Fruit fly (Drosophila melanogaster) whole organism, pupa: ENCODE results near the gene Cul3.

Experiments
- CG13204 ChIP-seq: fragments of 200-800 bp; sonication (Bioruptor generic); optimal IDR thresholded peaks from 2 replicates; lab custom pipeline; 2018; ENCODE audit warnings: missing biosample characterization, mild to moderate bottlenecking, missing genetic modification characterization, moderate library complexity
- CG14655 ChIP-seq: fragments of 200-800 bp; sonication (Bioruptor generic); optimal IDR thresholded peaks from 3 replicates; lab custom pipeline; 2017; ENCODE audit warnings: mild to moderate bottlenecking, missing biosample characterization, missing genetic modification reagents, missing genetic modification characterization
- CG34367 ChIP-seq: fragments of 200-800 bp; sonication (Bioruptor generic); optimal IDR thresholded peaks from 2 replicates; lab custom pipeline; 2018; ENCODE audit warnings: missing biosample characterization, mild to moderate bottlenecking, missing genetic modification characterization
- CG4496 ChIP-seq: fragments of 200-800 bp; sonication (Bioruptor generic); IDR thresholded peaks from 3 replicates; pipeline ENCODE4 v1.3.6; 2022; ENCODE audit warnings: missing biosample characterization, missing genetic modification characterization
- CG8159 ChIP-seq: fragments of 200-800 bp; sonication (Bioruptor generic); optimal IDR thresholded peaks from 3 replicates; lab custom pipeline; 2018; ENCODE audit warnings: missing biosample characterization, mild to moderate bottlenecking, missing genetic modification characterization, moderate library complexity
- CG9948 ChIP-seq: fragments of 200-800 bp; sonication (Bioruptor generic); optimal IDR thresholded peaks from 2 replicates; lab custom pipeline; 2018; ENCODE audit warnings: missing biosample characterization, mild to moderate bottlenecking, missing genetic modification characterization, moderate library complexity
- EcR ChIP-seq: fragments of 200-800 bp; sonication (Bioruptor generic); optimal IDR thresholded peaks from 3 replicates; lab custom pipeline; 2019; ENCODE audit warnings: missing biosample characterization, missing genetic modification characterization, mild to moderate bottlenecking, moderate library complexity, missing genetic modification reagents
- Ets98B ChIP-seq: fragments of 200-800 bp; sonication (Bioruptor generic); IDR thresholded peaks from 2 replicates; pipeline ENCODE4 v1.3.6; 2022; ENCODE audit warnings: missing biosample characterization, missing genetic modification characterization
- Pif1A ChIP-seq: fragments of 200-800 bp; sonication (Bioruptor generic); optimal IDR thresholded peaks from 3 replicates; lab custom pipeline; 2016; ENCODE audit warnings: missing biosample characterization, missing genetic modification characterization
- Pif1B ChIP-seq: fragments of 200-800 bp; sonication (Bioruptor generic); optimal IDR thresholded peaks from 3 replicates; lab custom pipeline; 2016; ENCODE audit warnings: missing biosample characterization, missing genetic modification characterization
- Snoo ChIP-seq: fragments of 200-800 bp; sonication (Bioruptor generic); optimal IDR thresholded peaks from 3 replicates; lab custom pipeline; 2017; ENCODE audit warnings: missing biosample characterization, mild to moderate bottlenecking, missing genetic modification characterization, inconsistent platforms
- gl ChIP-seq: fragments of 200-800 bp; sonication (Bioruptor generic); optimal IDR thresholded peaks from 2 replicates; lab custom pipeline; 2018; ENCODE audit warnings: missing biosample characterization, mild to moderate bottlenecking, missing genetic modification characterization

Gene Cul3

DNA sequence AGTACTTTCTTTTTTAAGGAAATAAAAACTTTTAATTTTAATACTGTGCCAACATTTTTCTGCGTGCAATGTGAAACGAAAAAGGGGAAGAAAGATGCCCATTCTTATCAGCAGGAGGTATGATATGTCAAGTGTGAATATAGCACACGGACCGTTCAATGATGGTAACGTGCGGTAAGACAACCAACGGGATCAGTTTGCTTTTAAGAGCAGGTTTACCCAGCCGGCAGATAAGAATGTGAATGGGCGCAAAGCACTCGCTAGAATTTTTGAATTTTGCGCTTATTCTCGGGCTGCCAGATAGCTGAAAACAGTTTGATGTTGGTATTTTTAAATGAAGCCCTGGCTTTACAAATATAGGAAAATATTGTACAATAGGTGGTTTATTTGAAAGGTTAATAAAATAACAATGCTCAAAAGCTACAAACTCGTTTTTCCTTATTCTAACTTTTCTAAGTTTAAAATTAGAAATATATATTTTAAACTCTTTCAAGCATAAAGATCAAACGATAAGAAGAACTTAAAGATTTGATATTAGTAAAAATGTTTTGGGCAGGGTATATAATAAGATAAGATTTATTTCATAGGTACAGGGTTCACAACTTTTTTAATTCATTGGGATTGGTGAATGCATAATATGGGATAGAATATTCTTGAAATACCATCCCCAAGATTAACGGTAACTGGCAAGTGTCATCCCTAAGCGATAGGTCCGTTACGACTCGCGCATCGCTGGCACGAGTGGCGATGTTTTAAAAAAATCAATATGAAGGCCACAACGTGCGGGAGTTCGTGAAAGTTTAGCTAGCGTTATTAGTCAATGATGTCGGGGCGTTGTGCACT, 23.4 kb downstream of the Cul3 start, which contains the start of gene dao:
dao (plus strand) TSS at position 717 of the 843 bp plus-strand sequence.
- TF ChIP-seq CG13204 (GFP tag; lab: Kevin White, UChicago) (no peak), CG4496 (0 out of 3 replicates have a peak, but pooled peaks have one; percentile 10), Pif1A (GFP tag; lab: Kevin White, UChicago) (no peak), Snoo (tag; lab: Kevin White, UChicago) (no peak), CG14655 (GFP tag; lab: Kevin White, UChicago) (peak; percentile 14)

DNA sequence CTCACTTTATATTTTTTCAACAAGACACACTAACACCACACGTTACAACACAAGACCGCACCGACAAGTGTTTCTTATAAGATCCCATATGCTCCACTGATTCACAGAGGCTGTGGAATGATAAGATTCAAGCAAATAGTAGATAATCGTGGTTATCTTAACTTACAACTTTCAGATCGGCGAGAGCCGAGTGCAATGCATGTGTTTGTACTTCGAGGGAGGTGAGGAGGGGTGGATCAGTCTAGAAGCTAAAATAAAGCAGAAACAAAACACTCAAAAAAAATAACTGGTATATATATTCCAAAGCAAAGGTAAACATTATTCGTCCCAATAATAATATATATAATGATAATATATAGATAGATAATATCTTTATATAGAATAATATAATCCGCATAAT, 24.2 kb downstream of the Cul3 start, which contains the start of gene ZnT35C:
ZnT35C (minus strand) TSS at position 101 of the 400 bp plus-strand sequence.
- TF ChIP-seq CG8159 (tag; lab: Kevin White, UChicago) (peak; percentile 10), CG9948 (tag; lab: Kevin White, UChicago) (no peak), Pif1B (GFP tag; lab: Kevin White, UChicago) (no peak), Ets98B (no peak), CG14655 (GFP tag; lab: Kevin White, UChicago) (no peak), EcR (no peak)

DNA sequence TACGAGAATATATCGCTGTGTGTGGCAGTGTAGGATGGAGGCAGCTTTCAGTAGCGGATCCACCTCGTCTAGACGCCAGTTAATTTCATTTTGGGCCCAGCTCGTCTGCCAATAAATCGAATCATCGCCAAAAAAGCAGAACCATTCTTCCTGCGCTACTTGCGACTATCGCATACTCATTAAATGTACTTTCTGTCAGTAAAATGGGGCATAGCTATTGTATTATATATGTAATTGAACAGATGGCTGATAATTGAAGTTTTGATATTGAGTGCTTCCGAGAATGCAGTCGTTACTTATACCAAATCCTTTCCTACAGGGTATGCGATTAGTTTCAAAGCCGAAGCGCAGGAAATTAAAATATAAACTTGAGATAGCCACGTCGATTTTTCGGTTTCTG, 27.1 kb downstream of the Cul3 start:
- TF ChIP-seq CG34367 (tag; lab: Kevin White, UChicago) (no peak), Ets98B (no peak)

DNA sequence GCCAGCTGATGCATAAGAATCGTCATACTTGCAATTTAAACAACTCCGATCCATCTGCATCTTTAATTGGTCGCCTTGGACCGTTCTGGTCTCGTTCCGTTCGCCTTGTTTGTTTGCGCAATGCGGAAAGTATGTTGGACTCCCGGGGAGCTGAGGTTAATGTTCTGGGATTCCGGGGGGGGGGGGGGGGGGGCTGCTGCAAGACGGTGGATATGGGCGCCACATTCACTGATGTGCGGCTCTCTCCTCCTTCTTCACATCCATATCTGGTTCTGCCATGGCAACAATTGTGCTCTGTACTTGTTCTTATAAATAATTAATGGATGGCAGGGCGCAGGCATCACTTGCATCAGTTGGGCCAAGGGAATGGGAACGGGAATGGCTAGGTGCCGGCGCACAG, 28.4 kb downstream of the Cul3 start:
- no peak for TF ChIP-seq CG34367 (tag; lab: Kevin White, UChicago)
- TF ChIP-seq gl (tag; lab: Kevin White, UChicago), result no peak
- TF ChIP-seq EcR, result no peak
- TF ChIP-seq CG13204 (GFP tag; lab: Kevin White, UChicago), result peak; percentile 10
